Fruit fly (Drosophila melanogaster): ENCODE measurements around the gene mRpS31.

Gene mRpS31

DNA sequence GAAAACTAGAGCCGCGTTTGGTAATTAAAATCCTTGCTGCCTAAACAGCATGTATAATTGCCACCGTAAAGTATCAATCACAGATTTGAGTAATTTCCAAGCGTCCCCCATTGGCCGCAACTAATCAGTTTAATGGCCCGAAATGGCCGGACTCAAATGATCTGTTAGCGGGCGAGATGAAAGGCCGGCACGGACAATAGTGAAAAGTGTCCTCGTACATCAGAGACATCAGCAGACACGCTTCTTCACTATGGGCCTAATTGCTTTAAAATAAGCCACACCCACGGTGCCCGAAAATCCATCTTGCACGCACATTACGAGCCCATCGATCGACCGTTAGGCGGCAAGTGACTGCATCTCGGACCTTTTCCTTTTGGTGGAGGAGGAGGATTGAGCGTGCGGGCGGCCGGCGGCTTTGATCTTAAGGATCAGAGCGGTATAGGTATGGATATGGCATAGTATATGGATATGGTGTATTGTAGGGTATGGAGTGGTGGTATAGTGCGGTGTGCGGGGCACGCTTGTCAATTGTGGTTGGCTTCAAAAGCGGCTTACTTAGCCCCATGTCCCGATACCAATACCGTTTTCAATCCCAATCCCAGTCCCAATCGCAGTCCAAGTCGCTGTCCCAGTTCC lies 7.4 kb downstream of the mRpS31 start:
- TF ChIP-seq CG5204 (GFP tag; optimal IDR thresholded peaks at IDR 0.05) (no peak), Mnt (GFP tag; optimal IDR thresholded peaks at IDR 0.05) (no peak), Crg-1 (GFP tag; optimal IDR thresholded peaks at IDR 0.05) (no peak), ovo (GFP tag; optimal IDR thresholded peaks at IDR 0.05) (no peak), CG1620 (GFP tag; optimal IDR thresholded peaks at IDR 0.05) (no peak), toe (GFP tag; optimal IDR thresholded peaks at IDR 0.05) (no peak), CG14711 (tag; optimal IDR thresholded peaks at IDR 0.05) (no peak)

DNA sequence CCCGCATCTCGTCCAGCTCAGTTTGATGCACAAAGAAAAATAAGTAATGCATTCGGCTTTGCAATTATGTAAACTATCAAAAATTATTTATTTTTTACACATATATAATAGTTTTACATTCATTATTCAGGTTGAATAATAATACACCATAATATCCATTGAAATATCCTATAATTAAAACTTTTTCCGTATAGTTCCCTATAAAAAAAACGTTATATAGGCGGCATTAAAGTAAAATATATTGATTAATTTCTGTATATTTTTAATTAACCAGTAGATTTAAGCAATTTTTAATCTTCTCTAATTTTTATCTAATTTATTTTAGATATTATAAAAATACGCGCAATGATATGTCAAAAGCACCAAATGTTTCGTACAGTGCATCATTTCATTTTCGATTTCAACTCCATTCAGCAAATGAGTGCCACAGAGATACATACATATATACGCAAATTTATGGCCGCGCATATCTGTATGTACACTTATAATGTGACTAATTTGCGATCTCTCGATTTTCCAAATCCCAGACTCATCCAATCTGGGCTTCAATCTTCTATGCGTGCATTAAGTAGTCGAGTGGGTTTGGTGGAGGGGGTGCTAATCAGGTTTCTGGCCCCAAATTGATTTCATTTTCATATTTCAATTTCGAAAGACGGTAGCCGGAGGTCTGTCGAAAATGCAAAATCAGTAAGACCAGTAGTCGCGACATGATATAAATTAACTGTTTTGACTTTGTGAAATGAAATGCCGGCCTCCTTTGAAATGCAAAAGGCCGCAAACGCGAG lies 8.4 kb downstream of the mRpS31 start:
- TF ChIP-seq Hr96 (GFP tag; optimal IDR thresholded peaks at IDR 0.05) (no peak), toe (GFP tag; optimal IDR thresholded peaks at IDR 0.05) (no peak), ovo (GFP tag; optimal IDR thresholded peaks at IDR 0.05) (no peak), CG7045 (GFP tag; optimal IDR thresholded peaks at IDR 0.05) (no peak), Crg-1 (GFP tag; optimal IDR thresholded peaks at IDR 0.05) (no peak), cic (GFP tag; optimal IDR thresholded peaks at IDR 0.05) (no peak), kay (GFP tag; ENCODE audit: borderline replicate concordance) (no peak), pad (GFP tag; optimal IDR thresholded peaks at IDR 0.05) (no peak), CG33017 (tag; optimal IDR thresholded peaks at IDR 0.05) (no peak), cnc (optimal IDR thresholded peaks at IDR 0.05) (no peak)

DNA sequence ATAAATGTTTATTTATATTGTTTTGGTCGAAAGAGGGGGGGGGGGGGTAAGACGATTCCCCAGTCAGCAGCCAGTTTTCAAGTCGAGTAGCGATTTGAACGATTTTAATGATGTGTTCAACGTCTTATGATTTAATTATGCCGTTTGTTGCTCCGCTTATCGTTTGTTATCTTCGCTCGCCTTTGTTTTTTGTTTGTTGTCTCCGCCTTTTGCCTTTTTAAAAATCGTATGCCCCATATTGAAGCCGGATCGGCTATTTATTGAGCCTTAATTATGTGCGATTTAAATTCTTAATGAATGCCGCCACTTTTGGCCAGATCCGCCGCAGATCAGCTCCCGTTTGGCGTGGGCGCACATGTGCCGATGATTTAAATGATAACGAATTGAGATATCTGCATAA lies 9.5 kb downstream of the mRpS31 start:
- TF ChIP-seq cic (GFP tag; optimal IDR thresholded peaks at IDR 0.05) (no peak), pad (GFP tag; optimal IDR thresholded peaks at IDR 0.05) (no peak), CG14711 (tag; optimal IDR thresholded peaks at IDR 0.05) (no peak), Crg-1 (GFP tag; optimal IDR thresholded peaks at IDR 0.05) (no peak)

DNA sequence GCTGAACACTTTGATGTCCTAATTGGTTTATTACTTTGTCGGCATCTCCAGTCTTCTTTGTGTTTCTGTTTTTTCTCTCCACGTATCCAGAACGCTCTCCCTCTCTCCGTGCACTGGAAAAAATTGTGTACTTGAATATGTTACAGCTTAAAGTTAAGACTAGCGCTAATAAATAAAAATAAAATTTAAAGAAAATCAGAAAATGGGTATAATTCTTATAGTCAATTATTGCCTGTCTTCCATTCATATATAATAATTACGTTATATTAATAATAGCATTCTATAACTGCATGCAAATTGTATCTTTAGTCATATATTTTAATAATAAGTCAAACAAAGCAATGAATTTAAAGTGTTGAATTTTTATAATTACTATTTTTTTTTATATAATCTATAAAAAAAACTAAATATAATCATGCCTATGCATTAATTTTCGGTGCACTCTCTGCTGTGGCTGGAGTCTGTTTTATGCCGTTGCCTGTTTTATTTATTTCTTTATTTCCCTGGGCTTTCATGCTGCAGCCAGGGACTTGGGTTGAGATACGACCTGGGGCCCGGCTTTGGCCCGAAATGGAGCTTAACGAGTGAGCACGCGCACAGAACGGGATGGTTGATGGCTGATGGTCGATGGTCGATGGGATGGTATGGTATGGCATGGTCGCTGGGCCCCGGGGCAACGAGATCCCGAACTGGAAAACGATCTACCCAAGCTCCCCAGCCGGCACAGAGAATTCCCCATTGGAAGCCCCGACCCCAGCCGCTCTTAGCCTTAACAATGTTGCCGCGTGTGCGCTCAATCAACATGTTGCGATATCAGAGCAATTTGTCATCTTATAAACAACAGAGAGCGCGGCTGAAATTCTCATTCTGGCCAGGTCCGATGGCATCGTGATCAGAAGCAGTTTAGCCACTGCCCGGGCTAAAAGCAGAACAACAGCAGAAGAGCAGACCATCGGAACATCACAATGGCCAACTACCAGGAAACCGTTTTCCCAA lies 11.1 kb downstream of the mRpS31 start:
- TF ChIP-seq bab1 (GFP tag; optimal IDR thresholded peaks at IDR 0.05) (no peak), tj (GFP tag; optimal IDR thresholded peaks at IDR 0.05) (no peak), CG11617 (GFP tag; optimal IDR thresholded peaks at IDR 0.05) (no peak), CG12768 (GFP tag; optimal IDR thresholded peaks at IDR 0.05) (no peak), CG14711 (tag; optimal IDR thresholded peaks at IDR 0.05) (no peak), CG5204 (GFP tag; optimal IDR thresholded peaks at IDR 0.05) (no peak), Mnt (GFP tag; optimal IDR thresholded peaks at IDR 0.05) (no peak), CG7045 (GFP tag; optimal IDR thresholded peaks at IDR 0.05) (no peak), cnc (optimal IDR thresholded peaks at IDR 0.05) (no peak), ovo (GFP tag; optimal IDR thresholded peaks at IDR 0.05) (no peak), Crg-1 (GFP tag; optimal IDR thresholded peaks at IDR 0.05) (no peak), kay (GFP tag; ENCODE audit: borderline replicate concordance) (no peak)

DNA sequence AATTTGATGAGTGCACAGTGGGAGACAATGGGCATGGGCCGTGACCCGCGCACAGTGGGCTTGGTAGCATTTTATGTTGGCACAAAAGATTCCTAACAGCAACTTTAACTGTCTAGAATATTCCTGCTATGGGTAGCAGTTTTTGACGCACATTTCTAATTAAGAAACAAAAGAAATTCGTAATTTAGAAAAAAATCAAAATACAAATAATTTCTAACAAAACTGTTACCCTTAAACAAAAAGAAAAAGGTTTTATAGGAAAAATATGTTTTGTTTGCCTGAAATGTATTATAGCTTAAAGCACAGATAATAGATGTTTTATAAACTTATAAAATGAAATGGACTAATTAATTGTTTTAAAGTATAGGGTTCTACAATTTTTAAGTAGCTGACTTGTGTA lies 11.9 kb downstream of the mRpS31 start:
- TF ChIP-seq CG1620 (GFP tag; optimal IDR thresholded peaks at IDR 0.05) (no peak), pad (GFP tag; optimal IDR thresholded peaks at IDR 0.05) (no peak), toe (GFP tag; optimal IDR thresholded peaks at IDR 0.05) (no peak), Crg-1 (GFP tag; optimal IDR thresholded peaks at IDR 0.05) (no peak), CG14711 (tag; optimal IDR thresholded peaks at IDR 0.05) (no peak), Hr96 (GFP tag; optimal IDR thresholded peaks at IDR 0.05) (no peak), Clk (GFP tag; optimal IDR thresholded peaks at IDR 0.05) (no peak), tj (GFP tag; optimal IDR thresholded peaks at IDR 0.05) (no peak), CG5204 (GFP tag; optimal IDR thresholded peaks at IDR 0.05) (no peak), ovo (GFP tag; optimal IDR thresholded peaks at IDR 0.05) (no peak), CG7101 (tag; optimal IDR thresholded peaks at IDR 0.05) (no peak), kay (GFP tag; ENCODE audit: borderline replicate concordance) (no peak), CG33017 (tag; optimal IDR thresholded peaks at IDR 0.05) (no peak), bab1 (GFP tag; optimal IDR thresholded peaks at IDR 0.05) (no peak), CG7045 (GFP tag; optimal IDR thresholded peaks at IDR 0.05) (no peak), Mnt (GFP tag; optimal IDR thresholded peaks at IDR 0.05) (no peak), CG11617 (GFP tag; optimal IDR thresholded peaks at IDR 0.05) (no peak), cnc (optimal IDR thresholded peaks at IDR 0.05) (no peak), cic (GFP tag; optimal IDR thresholded peaks at IDR 0.05) (no peak), CG12768 (GFP tag; optimal IDR thresholded peaks at IDR 0.05) (no peak)

Measured in whole organism, adult.